In genomic region chrII:4866819-4867218, ce11 we compare ENCODE assay signal across 4 worm cellular contexts.
A peak's percentile ranks its signal among the peaks of the same experiment; 100 is the strongest.
TF ChIP-seq lines count a peak whose summit lies in the region.

No protein-coding gene starts in this region.

TF ChIP-seq in whole organism, L4 larva, 104 proteins besides CTCF, POLR2A, EP300 and RAD21:
- 0 out of 2 replicates have a peak, but pooled peaks have one; percentile 23 for TF ChIP-seq snpc-1.2 (GFP tag; IDR thresholded peaks at IDR 0.05; lab: Robert Waterston, UW)
- peak; percentile 97 for TF ChIP-seq set-16 (GFP tag; IDR thresholded peaks at IDR 0.05; lab: Robert Waterston, UW)

TF ChIP-seq in whole organism, early embryonic, 17 proteins besides CTCF, POLR2A, EP300 and RAD21:
- 0 out of 2 replicates have a peak, but pooled peaks have one; percentile 58 for TF ChIP-seq scrt-1 (GFP tag; IDR thresholded peaks at IDR 0.05; lab: Robert Waterston, UW)
- TF ChIP-seq pes-1 (GFP tag; IDR thresholded peaks at IDR 0.05; lab: Robert Waterston, UW) = 0 out of 2 replicates have a peak, but pooled peaks have one; percentile 15

TF ChIP-seq in whole organism, midembryonic, 9 proteins besides CTCF, POLR2A, EP300 and RAD21:
- 0 out of 2 replicates have a peak, but pooled peaks have one; percentile 13 for TF ChIP-seq flt-1 (GFP tag; IDR thresholded peaks at IDR 0.05; lab: Robert Waterston, UW)

TF ChIP-seq in whole organism, young adult, 124 proteins besides CTCF, POLR2A, EP300 and RAD21:
- TF ChIP-seq zfh-2 (GFP tag; conservative IDR thresholded peaks at IDR 0.05; lab: Robert Waterston, UW) (peak; percentile 77), ceh-58 (GFP tag; IDR thresholded peaks at IDR 0.05; lab: Robert Waterston, UW) (0 out of 2 replicates have a peak, but pooled peaks have one; percentile 11), egl-44 (GFP tag; IDR thresholded peaks at IDR 0.05; lab: Robert Waterston, UW) (0 out of 2 replicates have a peak, but pooled peaks have one; percentile 7), dox-1 (GFP tag; IDR thresholded peaks at IDR 0.05; lab: Robert Waterston, UW) (0 out of 2 replicates have a peak, but pooled peaks have one; percentile 33), egrh-3 (GFP tag; IDR thresholded peaks at IDR 0.05; lab: Robert Waterston, UW) (peak; percentile 91)
